Worm (Caenorhabditis elegans) whole organism, mixed stage, embryonic: Measurements from ENCODE around the gene nfi-1.

Source experiments
- M03D4.4 ChIP-seq: sonication (generic microtip); optimal IDR thresholded peaks from 2 replicates; lab custom pipeline; 2017; ENCODE audit warnings: mild to moderate bottlenecking, missing genetic modification characterization, missing compliant biosample characterization
- blmp-1 ChIP-seq: fragments of 150-350 bp; optimal IDR thresholded peaks from 2 replicates; lab custom pipeline; 2014; ENCODE audit warnings: missing biosample characterization, missing genetic modification characterization
- ceh-39 ChIP-seq: fragments of 150-350 bp; optimal IDR thresholded peaks from 2 replicates; lab custom pipeline; 2014; ENCODE audit warnings: missing biosample characterization, missing genetic modification characterization
- ceh-43 ChIP-seq: fragments of 200-800 bp; sonication (Bioruptor generic); optimal IDR thresholded peaks from 2 replicates; lab custom pipeline; 2018; ENCODE audit warnings: mild to moderate bottlenecking, missing genetic modification characterization, moderate library complexity, missing compliant biosample characterization
- ces-1 ChIP-seq: fragments of 150-350 bp; optimal IDR thresholded peaks from 2 replicates; lab custom pipeline; 2014; ENCODE audit warnings: missing biosample characterization, missing genetic modification reagents, missing genetic modification characterization
- cnd-1 ChIP-seq: fragments of 200-800 bp; sonication (Bioruptor generic); optimal IDR thresholded peaks from 2 replicates; lab custom pipeline; 2018; ENCODE audit warnings: mild to moderate bottlenecking, missing genetic modification characterization, missing compliant biosample characterization
- drap-1 ChIP-seq: fragments of 200-800 bp; sonication (Bioruptor generic); optimal IDR thresholded peaks from 3 replicates; lab custom pipeline; 2018; ENCODE audit warnings: mild to moderate bottlenecking, missing genetic modification characterization, missing compliant biosample characterization
- elt-1 ChIP-seq: sonication (generic microtip); optimal IDR thresholded peaks from 2 replicates; lab custom pipeline; 2017; ENCODE audit warnings: missing genetic modification characterization, mild to moderate bottlenecking, missing compliant biosample characterization, antibody characterized with exemption, moderate library complexity, borderline replicate concordance; ENCODE audit not compliant: insufficient read depth
- elt-3 ChIP-seq: fragments of 150-350 bp; optimal IDR thresholded peaks from 2 replicates; lab custom pipeline; 2014; ENCODE audit warnings: missing biosample characterization, missing genetic modification characterization
- flh-1 ChIP-seq: fragments of 200-800 bp; sonication (Bioruptor generic); optimal IDR thresholded peaks from 2 replicates; lab custom pipeline; 2018; ENCODE audit warnings: mild to moderate bottlenecking, missing genetic modification characterization, moderate library complexity, missing compliant biosample characterization
- ham-2 ChIP-seq: fragments of 200-800 bp; sonication (Bioruptor generic); optimal IDR thresholded peaks from 2 replicates; lab custom pipeline; 2018; ENCODE audit warnings: mild to moderate bottlenecking, missing genetic modification characterization, missing compliant biosample characterization
- hlh-1 ChIP-seq: fragments of 150-350 bp; optimal IDR thresholded peaks from 2 replicates; lab custom pipeline; 2014; ENCODE audit warnings: missing biosample characterization, missing genetic modification reagents, missing genetic modification characterization
- lin-13 ChIP-seq: fragments of 150-350 bp; optimal IDR thresholded peaks from 2 replicates; lab custom pipeline; 2014; ENCODE audit warnings: missing biosample characterization, missing genetic modification characterization
- lin-32 ChIP-seq: fragments of 200-800 bp; sonication (Bioruptor generic); optimal IDR thresholded peaks from 2 replicates; lab custom pipeline; 2018; ENCODE audit warnings: mild to moderate bottlenecking, missing genetic modification characterization, missing compliant biosample characterization
- lsy-2 ChIP-seq: fragments of 150-350 bp; optimal IDR thresholded peaks from 2 replicates; lab custom pipeline; 2014; ENCODE audit warnings: missing biosample characterization, missing genetic modification characterization
- mab-5 ChIP-seq: fragments of 150-350 bp; optimal IDR thresholded peaks from 2 replicates; lab custom pipeline; 2014; ENCODE audit warnings: missing biosample characterization, missing genetic modification characterization
- mep-1 ChIP-seq: fragments of 150-350 bp; optimal IDR thresholded peaks from 2 replicates; lab custom pipeline; 2017; ENCODE audit warnings: missing biosample characterization, missing genetic modification reagents, missing genetic modification characterization, inconsistent platforms
- mls-2 ChIP-seq: sonication (generic microtip); optimal IDR thresholded peaks from 2 replicates; lab custom pipeline; 2016; ENCODE audit warnings: mild to moderate bottlenecking, missing genetic modification characterization, moderate library complexity, missing compliant biosample characterization
- nhr-12 ChIP-seq: fragments of 150-350 bp; optimal IDR thresholded peaks from 2 replicates; lab custom pipeline; 2014; ENCODE audit warnings: missing biosample characterization, missing genetic modification characterization
- nhr-2 ChIP-seq: fragments of 150-350 bp; optimal IDR thresholded peaks from 2 replicates; lab custom pipeline; 2014; ENCODE audit warnings: missing biosample characterization, missing genetic modification characterization
- nhr-237 ChIP-seq: fragments of 150-350 bp; optimal IDR thresholded peaks from 2 replicates; lab custom pipeline; 2014; ENCODE audit warnings: missing biosample characterization, missing genetic modification characterization
- nhr-28 ChIP-seq: fragments of 150-350 bp; optimal IDR thresholded peaks from 2 replicates; lab custom pipeline; 2014; ENCODE audit warnings: missing biosample characterization, missing genetic modification characterization
- sem-2 ChIP-seq: fragments of 200-800 bp; sonication (Bioruptor generic); optimal IDR thresholded peaks from 2 replicates; lab custom pipeline; 2018; ENCODE audit warnings: mild to moderate bottlenecking, missing genetic modification characterization, missing compliant biosample characterization
- snpc-4 ChIP-seq: fragments of 150-350 bp; optimal IDR thresholded peaks from 2 replicates; lab custom pipeline; 2014; ENCODE audit warnings: missing biosample characterization, missing genetic modification characterization
- tbx-8 ChIP-seq: fragments of 200-800 bp; sonication (Bioruptor generic); optimal IDR thresholded peaks from 2 replicates; lab custom pipeline; 2018; ENCODE audit warnings: mild to moderate bottlenecking, missing genetic modification characterization, moderate library complexity, missing compliant biosample characterization
- unc-120 ChIP-seq: sonication (generic microtip); optimal IDR thresholded peaks from 2 replicates; lab custom pipeline; 2017; ENCODE audit warnings: missing genetic modification characterization, missing compliant biosample characterization; ENCODE audit not compliant: poor library complexity, severe bottlenecking
- unc-62 ChIP-seq: fragments of 150-350 bp; optimal IDR thresholded peaks from 2 replicates; lab custom pipeline; 2014; ENCODE audit warnings: missing biosample characterization, missing genetic modification reagents, missing genetic modification characterization
- zip-8 ChIP-seq: fragments of 150-350 bp; optimal IDR thresholded peaks from 2 replicates; lab custom pipeline; 2014; ENCODE audit warnings: missing biosample characterization, missing genetic modification characterization

nfi-1 gene

ce11 chrII:7544782-7545181 lies 6.8 kb downstream of the nfi-1 start:
- no peak for TF ChIP-seq ceh-43 (GFP tag; lab: Kevin White, UChicago)

ce11 chrII:7545364-7545763 lies 7.4 kb downstream of the nfi-1 start:
- no peak for TF ChIP-seq unc-120 (tag; lab: Kevin White, UChicago)

ce11 chrII:7547269-7547668 lies 9.3 kb downstream of the nfi-1 start:
- TF ChIP-seq cnd-1, result no peak
- TF ChIP-seq nhr-28 (tag; lab: Kevin White, UChicago), result no peak
- no peak for TF ChIP-seq mls-2 (tag; lab: Kevin White, UChicago)
- TF ChIP-seq lin-13 (tag; lab: Kevin White, UChicago), result no peak
- TF ChIP-seq elt-3 (tag; lab: Kevin White, UChicago), result no peak
- TF ChIP-seq hlh-1 (tag; lab: Kevin White, UChicago), result no peak
- TF ChIP-seq nhr-12 (tag; lab: Kevin White, UChicago), result no peak
- no peak for TF ChIP-seq lsy-2 (tag; lab: Kevin White, UChicago)
- no peak for TF ChIP-seq blmp-1 (tag; lab: Kevin White, UChicago)
- TF ChIP-seq unc-120 (tag; lab: Kevin White, UChicago), result no peak
- TF ChIP-seq M03D4.4 (tag; lab: Kevin White, UChicago), result no peak
- no peak for TF ChIP-seq mab-5 (tag; lab: Kevin White, UChicago)
- no peak for TF ChIP-seq lin-32 (GFP tag; lab: Kevin White, UChicago)
- no peak for TF ChIP-seq drap-1 (GFP tag; lab: Kevin White, UChicago)
- no peak for TF ChIP-seq ces-1 (GFP tag; lab: Kevin White, UChicago)
- TF ChIP-seq unc-62 (GFP tag; lab: Kevin White, UChicago), result no peak

DNA sequence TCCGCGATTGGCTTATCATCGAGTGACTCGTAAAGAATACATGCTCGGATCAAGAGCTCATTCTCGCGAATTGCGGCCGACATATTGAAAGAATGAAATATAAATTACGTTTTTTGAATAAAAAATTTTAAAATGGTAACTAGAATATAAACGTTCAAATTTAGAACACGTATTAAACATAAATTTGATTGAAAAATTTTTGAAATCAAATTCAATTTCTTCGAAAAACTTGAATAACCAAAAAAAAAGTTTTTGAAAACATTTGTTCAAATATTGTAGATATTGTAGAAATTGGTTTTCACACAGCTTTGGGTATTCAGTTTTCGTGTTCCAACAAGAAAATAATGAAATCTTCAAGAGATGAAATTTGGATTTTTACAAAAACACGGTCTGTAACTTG lies 10.1 kb downstream of the nfi-1 start, which contains the start of gene fbxa-224:
fbxa-224 (minus strand) TSS at position 101 of the 400 bp plus-strand sequence.
- no peak for TF ChIP-seq drap-1 (GFP tag; lab: Kevin White, UChicago)
- TF ChIP-seq ham-2 (GFP tag; lab: Kevin White, UChicago), result no peak
- no peak for TF ChIP-seq blmp-1 (tag; lab: Kevin White, UChicago)
- TF ChIP-seq, all 35 proteins: peak for 0

DNA sequence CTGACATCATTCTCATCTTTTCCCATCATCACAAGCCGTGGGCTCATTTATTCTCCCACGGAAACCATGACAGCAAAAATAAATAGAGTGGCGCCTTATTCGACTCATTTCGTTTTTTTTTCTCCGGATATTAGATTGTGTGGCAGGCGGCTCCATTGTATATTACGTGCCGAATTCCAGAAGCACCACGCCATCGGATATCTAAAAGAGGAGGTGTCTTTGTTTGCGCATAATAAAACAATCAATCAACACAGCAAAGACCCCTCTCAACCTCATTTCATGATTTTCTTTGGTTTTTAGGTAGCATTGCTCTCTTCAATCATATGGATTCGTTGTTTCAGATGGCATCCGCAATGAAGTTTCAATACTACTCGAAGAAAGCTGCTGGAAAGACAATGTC lies 11.1 kb downstream of the nfi-1 start, which contains the start of gene tph-1:
tph-1 (plus strand) TSS at position 301 of the 400 bp plus-strand sequence.
- TF ChIP-seq nhr-237 (tag; lab: Kevin White, UChicago) (no peak), elt-1 (tag; lab: Kevin White, UChicago) (no peak), cnd-1 (no peak), sem-2 (no peak), ces-1 (GFP tag; lab: Kevin White, UChicago) (no peak), elt-3 (tag; lab: Kevin White, UChicago) (no peak), flh-1 (GFP tag; lab: Kevin White, UChicago) (no peak), drap-1 (GFP tag; lab: Kevin White, UChicago) (no peak), ceh-43 (GFP tag; lab: Kevin White, UChicago) (no peak), ceh-39 (tag; lab: Kevin White, UChicago) (no peak)

- TF ChIP-seq nhr-2 (tag; lab: Kevin White, UChicago) (no peak), nhr-28 (tag; lab: Kevin White, UChicago) (no peak), unc-62 (GFP tag; lab: Kevin White, UChicago) (no peak), mep-1 (tag; lab: Kevin White, UChicago) (no peak), sem-2 (no peak), ceh-39 (tag; lab: Kevin White, UChicago) (no peak), nhr-12 (tag; lab: Kevin White, UChicago) (no peak), elt-1 (tag; lab: Kevin White, UChicago) (no peak), blmp-1 (tag; lab: Kevin White, UChicago) (no peak), zip-8 (tag; lab: Kevin White, UChicago) (no peak), M03D4.4 (tag; lab: Kevin White, UChicago) (no peak), snpc-4 (tag; lab: Kevin White, UChicago) (no peak), tbx-8 (no peak), nhr-237 (tag; lab: Kevin White, UChicago) (no peak), lin-13 (tag; lab: Kevin White, UChicago) (no peak)
Measured at ce11 chrII:7553806-7554205, 15.8 kb downstream of the nfi-1 start, which contains the start of gene ZK1290.10. ZK1290.10 (minus strand) TSS chrII:7553906.
